Worm (Caenorhabditis elegans) whole organism, early embryonic: ENCODE measurements around the gene C02C6.14.

Experiments
- F13C5.2 ChIP-seq: sonication (generic microtip); optimal IDR thresholded peaks from 2 replicates; lab custom pipeline; 2017; ENCODE audit warnings: mild to moderate bottlenecking, missing genetic modification characterization, inconsistent platforms, missing compliant biosample characterization
- aly-1 ChIP-seq: sonication (generic microtip); optimal IDR thresholded peaks from 2 replicates; lab custom pipeline; 2016; ENCODE audit warnings: missing genetic modification characterization, missing compliant biosample characterization
- ama-1 ChIP-seq: fragments of 150-350 bp; optimal IDR thresholded peaks from 2 replicates; lab custom pipeline; 2014
- ceh-13 ChIP-seq: fragments of 200-800 bp; sonication (Bioruptor generic); optimal IDR thresholded peaks from 2 replicates; lab custom pipeline; 2018; ENCODE audit warnings: mild to moderate bottlenecking, missing genetic modification characterization, missing compliant biosample characterization
- ceh-36 ChIP-seq: sonication (generic microtip); optimal IDR thresholded peaks from 2 replicates; lab custom pipeline; 2016; ENCODE audit warnings: missing genetic modification characterization, inconsistent platforms, missing compliant biosample characterization
- ets-7 ChIP-seq: sonication (generic microtip); optimal IDR thresholded peaks from 2 replicates; lab custom pipeline; 2016; ENCODE audit warnings: missing genotype, missing genetic modification characterization, missing compliant biosample characterization
- flt-1 ChIP-seq: fragments of 200-800 bp; sonication (Bioruptor generic); IDR thresholded peaks from 2 replicates; pipeline ENCODE4 v1.3.6; 2022; ENCODE audit warnings: missing genetic modification characterization, missing compliant biosample characterization
- hmbx-1 ChIP-seq: sonication (generic microtip); optimal IDR thresholded peaks from 2 replicates; lab custom pipeline; 2016; ENCODE audit warnings: mild to moderate bottlenecking, missing genetic modification characterization, missing compliant biosample characterization
- hmg-4 ChIP-seq: fragments of 200-800 bp; sonication (Bioruptor generic); optimal IDR thresholded peaks from 2 replicates; lab custom pipeline; 2018; ENCODE audit warnings: mild to moderate bottlenecking, missing genetic modification characterization, missing compliant biosample characterization
- pes-1 ChIP-seq: fragments of 200-800 bp; sonication (Bioruptor generic); IDR thresholded peaks from 2 replicates; pipeline ENCODE4 v1.3.6; 2022; ENCODE audit warnings: missing genetic modification reagents, missing genetic modification characterization, missing compliant biosample characterization
- scrt-1 ChIP-seq: fragments of 200-800 bp; sonication (Bioruptor generic); IDR thresholded peaks from 2 replicates; pipeline ENCODE4 v1.3.6; 2022; ENCODE audit warnings: missing genetic modification characterization, missing compliant biosample characterization
- tbx-11 ChIP-seq: fragments of 200-800 bp; sonication (Bioruptor generic); IDR thresholded peaks from 2 replicates; pipeline ENCODE4 v1.3.6; 2022; ENCODE audit warnings: missing genetic modification characterization, missing compliant biosample characterization
- tbx-37 ChIP-seq: fragments of 200-800 bp; sonication (Bioruptor generic); conservative IDR thresholded peaks from 2 replicates; pipeline ENCODE4 v1.3.6; 2022; ENCODE audit warnings: missing genetic modification reagents, missing genetic modification characterization, missing compliant biosample characterization
- tra-4 ChIP-seq: sonication (generic microtip); optimal IDR thresholded peaks from 2 replicates; lab custom pipeline; 2017; ENCODE audit warnings: missing genetic modification characterization, missing compliant biosample characterization

- TF ChIP-seq tra-4 (tag; lab: Kevin White, UChicago): no peak
- no peak for TF ChIP-seq ama-1
- no peak for TF ChIP-seq scrt-1 (GFP tag; lab: Robert Waterston, UW)
- TF ChIP-seq aly-1 (tag; lab: Kevin White, UChicago): no peak
- no peak for TF ChIP-seq tbx-11 (GFP tag; lab: Robert Waterston, UW)
- TF ChIP-seq ceh-36: no peak
- no peak for TF ChIP-seq flt-1 (GFP tag; lab: Robert Waterston, UW)
- TF ChIP-seq ceh-13 (GFP tag; lab: Kevin White, UChicago): no peak
- TF ChIP-seq tbx-37 (GFP tag; lab: Robert Waterston, UW): no peak
- no peak for TF ChIP-seq hmg-4 (GFP tag; lab: Kevin White, UChicago)
- no peak for TF ChIP-seq F13C5.2 (tag; lab: Kevin White, UChicago)
- no peak for TF ChIP-seq hmbx-1 (tag; lab: Kevin White, UChicago)
- no peak for TF ChIP-seq pes-1 (GFP tag; lab: Robert Waterston, UW)
- no peak for TF ChIP-seq ets-7 (tag; lab: Kevin White, UChicago)
Observed at ce11 chrX:15576942-15577341, 39.5 kb downstream of the C02C6.14 start, which contains the start of gene K09A9.6.
